Fruit fly (Drosophila melanogaster) whole organism, embryonic: ENCODE data around the gene Targ2.

Experiments
- C15 ChIP-seq: fragments of 200-800 bp; sonication (Bioruptor generic); IDR thresholded peaks from 3 replicates; pipeline ENCODE4 v1.3.6; 2022; ENCODE audit warnings: missing biosample characterization, missing genetic modification characterization
- CG11504 ChIP-seq: fragments of 200-800 bp; sonication (Bioruptor generic); optimal IDR thresholded peaks from 3 replicates; lab custom pipeline; 2019; ENCODE audit warnings: missing biosample characterization, mild to moderate bottlenecking, missing genetic modification characterization, moderate library complexity
- CG12236 ChIP-seq: fragments of 200-800 bp; sonication (Bioruptor generic); optimal IDR thresholded peaks from 2 replicates; lab custom pipeline; 2016; ENCODE audit warnings: missing biosample characterization, missing genetic modification characterization
- CG15514 ChIP-seq: fragments of 200-800 bp; sonication (Bioruptor generic); optimal IDR thresholded peaks from 3 replicates; lab custom pipeline; 2017; ENCODE audit warnings: missing biosample characterization, missing genetic modification characterization, mild to moderate bottlenecking, moderate library complexity, missing genetic modification reagents
- CG17829 ChIP-seq: fragments of 200-800 bp; optimal IDR thresholded peaks from 2 replicates; lab custom pipeline; 2019; ENCODE audit warnings: missing biosample characterization, mild to moderate bottlenecking, missing genetic modification characterization, moderate library complexity
- CG2202 ChIP-seq: fragments of 200-800 bp; sonication (Bioruptor generic); optimal IDR thresholded peaks from 2 replicates; lab custom pipeline; 2018; ENCODE audit warnings: missing biosample characterization, mild to moderate bottlenecking, missing genetic modification characterization
- CG2889 ChIP-seq: fragments of 200-800 bp; sonication (Bioruptor generic); IDR thresholded peaks from 3 replicates; pipeline ENCODE4 v1.3.6; 2022; ENCODE audit warnings: missing biosample characterization, missing genetic modification characterization
- CG3407 ChIP-seq: fragments of 200-800 bp; sonication (Bioruptor generic); optimal IDR thresholded peaks from 2 replicates; lab custom pipeline; 2018; ENCODE audit warnings: missing biosample characterization, mild to moderate bottlenecking, missing genetic modification characterization
- CG34376 ChIP-seq: fragments of 200-800 bp; sonication (Bioruptor generic); optimal IDR thresholded peaks from 2 replicates; lab custom pipeline; 2018; ENCODE audit warnings: missing biosample characterization, mild to moderate bottlenecking, missing genetic modification characterization
- CG3838 ChIP-seq: fragments of 200-800 bp; sonication (Bioruptor generic); optimal IDR thresholded peaks from 3 replicates; lab custom pipeline; 2016; ENCODE audit warnings: missing biosample characterization, missing genetic modification characterization
- CG4404 ChIP-seq: fragments of 200-800 bp; sonication (Bioruptor generic); IDR thresholded peaks from 2 replicates; pipeline ENCODE4 v1.3.6; 2022; ENCODE audit warnings: missing biosample characterization, missing genetic modification characterization
- CG5180 ChIP-seq: fragments of 200-800 bp; sonication (Bioruptor generic); optimal IDR thresholded peaks from 3 replicates; lab custom pipeline; 2017; ENCODE audit warnings: missing biosample characterization, missing genetic modification characterization, mild to moderate bottlenecking, moderate library complexity, missing genetic modification reagents
- CG7963 ChIP-seq: fragments of 200-800 bp; sonication (Bioruptor generic); IDR thresholded peaks from 3 replicates; pipeline ENCODE4 v1.3.6; 2022; ENCODE audit warnings: missing biosample characterization, missing genetic modification characterization; ENCODE audit not compliant: partially characterized antibody
- CG9817 ChIP-seq: fragments of 200-800 bp; sonication (Bioruptor generic); optimal IDR thresholded peaks from 2 replicates; lab custom pipeline; 2018; ENCODE audit warnings: missing biosample characterization, mild to moderate bottlenecking, missing genetic modification characterization, moderate library complexity
- Chrac-16 ChIP-seq: fragments of 200-800 bp; sonication (Bioruptor generic); optimal IDR thresholded peaks from 3 replicates; lab custom pipeline; 2016; ENCODE audit warnings: missing biosample characterization, missing genetic modification characterization
- Dek ChIP-seq: fragments of 200-800 bp; sonication (Bioruptor generic); optimal IDR thresholded peaks from 3 replicates; lab custom pipeline; 2019; ENCODE audit warnings: missing biosample characterization, mild to moderate bottlenecking, missing genetic modification characterization, moderate library complexity
- E2f2 ChIP-seq: fragments of 200-800 bp; sonication (Bioruptor generic); IDR thresholded peaks from 2 replicates; pipeline ENCODE4 v1.3.6; 2022; ENCODE audit warnings: missing biosample characterization, missing genetic modification characterization
- ERR ChIP-seq: fragments of 200-800 bp; sonication (Bioruptor generic); optimal IDR thresholded peaks from 2 replicates; lab custom pipeline; 2016; ENCODE audit warnings: missing biosample characterization, missing genetic modification characterization
- Hey ChIP-seq: fragments of 200-800 bp; sonication (Bioruptor generic); optimal IDR thresholded peaks from 3 replicates; lab custom pipeline; 2018; ENCODE audit warnings: missing biosample characterization, mild to moderate bottlenecking, missing genetic modification characterization
- HmgZ ChIP-seq: fragments of 200-800 bp; sonication (Bioruptor generic); optimal IDR thresholded peaks from 2 replicates; lab custom pipeline; 2018; ENCODE audit warnings: missing biosample characterization, mild to moderate bottlenecking, missing genetic modification characterization
- Hr3 ChIP-seq: fragments of 200-800 bp; sonication (Bioruptor generic); optimal IDR thresholded peaks from 3 replicates; lab custom pipeline; 2016; ENCODE audit warnings: missing biosample characterization, missing genetic modification characterization
- Jarid2 ChIP-seq: fragments of 200-800 bp; sonication (Bioruptor generic); optimal IDR thresholded peaks from 3 replicates; lab custom pipeline; 2017; ENCODE audit warnings: mild to moderate bottlenecking, missing biosample characterization, missing genetic modification reagents, missing genetic modification characterization
- MESR4 ChIP-seq: fragments of 200-800 bp; sonication (Bioruptor generic); optimal IDR thresholded peaks from 2 replicates; lab custom pipeline; 2018; ENCODE audit warnings: missing biosample characterization, mild to moderate bottlenecking, missing genetic modification characterization, moderate library complexity
- Mrtf ChIP-seq: fragments of 200-800 bp; sonication (Bioruptor generic); IDR thresholded peaks from 3 replicates; pipeline ENCODE4 v1.3.6; 2022; ENCODE audit warnings: missing biosample characterization, missing genetic modification characterization
- NC2α ChIP-seq: fragments of 200-800 bp; sonication (Bioruptor generic); optimal IDR thresholded peaks from 2 replicates; lab custom pipeline; 2016; ENCODE audit warnings: missing biosample characterization, missing genetic modification characterization
- Sry-β ChIP-seq: fragments of 200-800 bp; sonication (Bioruptor generic); optimal IDR thresholded peaks from 2 replicates; lab custom pipeline; 2018; ENCODE audit warnings: missing biosample characterization, mild to moderate bottlenecking, missing genetic modification characterization, moderate library complexity
- Trl ChIP-seq, 3 experiments: fragments of >200 bp in 2 of 3; fragments of 200-800 bp in 1 of 3; sonication (Bioruptor generic) in 1 of 3; optimal IDR thresholded peaks; 2 replicates in 1 of 3; 3 replicates in 2 of 3; lab custom pipeline; 2016 to 2017; ENCODE audit warnings: missing biosample characterization in 1 of 3, missing genetic modification characterization in 1 of 3
- Usf ChIP-seq: fragments of 200-800 bp; sonication (Bioruptor generic); optimal IDR thresholded peaks from 2 replicates; lab custom pipeline; 2017; ENCODE audit warnings: missing genotype, missing biosample characterization, missing genetic modification characterization
- bigmax ChIP-seq: fragments of 200-800 bp; sonication (Bioruptor generic); optimal IDR thresholded peaks from 2 replicates; lab custom pipeline; 2018; ENCODE audit warnings: missing biosample characterization, mild to moderate bottlenecking, missing genetic modification characterization
- bsh ChIP-seq, 2 experiments: fragments of 200-800 bp; sonication (Bioruptor generic); optimal IDR thresholded peaks; 2 replicates each; lab custom pipeline; 2017 to 2018; ENCODE audit warnings: mild to moderate bottlenecking in 2 of 2, missing biosample characterization in 2 of 2, missing genetic modification characterization in 2 of 2, moderate library complexity in 1 of 2
- chinmo ChIP-seq: fragments of 200-800 bp; sonication (Bioruptor generic); IDR thresholded peaks from 4 replicates; pipeline ENCODE4 v1.3.6; 2022; ENCODE audit warnings: missing biosample characterization, missing genetic modification characterization; ENCODE audit not compliant: partially characterized antibody
- danr ChIP-seq: fragments of 200-800 bp; sonication (Bioruptor generic); IDR thresholded peaks from 2 replicates; pipeline ENCODE4 v1.3.6; 2022; ENCODE audit warnings: missing biosample characterization, missing genetic modification characterization
- fd3F ChIP-seq: fragments of 200-800 bp; sonication (Bioruptor generic); optimal IDR thresholded peaks from 2 replicates; lab custom pipeline; 2018; ENCODE audit warnings: missing biosample characterization, mild to moderate bottlenecking, missing genetic modification characterization, moderate library complexity
- fd64A ChIP-seq: fragments of 200-800 bp; sonication (Bioruptor generic); optimal IDR thresholded peaks from 3 replicates; lab custom pipeline; 2018; ENCODE audit warnings: missing biosample characterization, mild to moderate bottlenecking, missing genetic modification characterization
- gce ChIP-seq: fragments of 200-800 bp; sonication (Bioruptor generic); IDR thresholded peaks from 3 replicates; pipeline ENCODE4 v1.3.6; 2022; ENCODE audit warnings: missing biosample characterization, missing genetic modification characterization
- grn ChIP-seq: fragments of 200-800 bp; sonication (Bioruptor generic); optimal IDR thresholded peaks from 3 replicates; lab custom pipeline; 2017; ENCODE audit warnings: missing biosample characterization, missing genetic modification characterization
- lbe ChIP-seq: fragments of 200-800 bp; sonication (Bioruptor generic); optimal IDR thresholded peaks from 2 replicates; lab custom pipeline; 2016; ENCODE audit warnings: missing biosample characterization, mild to moderate bottlenecking, missing genetic modification characterization
- lov ChIP-seq, 2 experiments: fragments of 200-800 bp in 1 of 2; fragments of >200 bp in 1 of 2; sonication (Bioruptor generic) in 1 of 2; IDR thresholded peaks in 1 of 2; optimal IDR thresholded peaks in 1 of 2; 2 replicates in 1 of 2; 3 replicates in 1 of 2; pipeline versions ENCODE4 v1.3.6 to Lab custom; 2017 to 2022; ENCODE audit warnings: missing biosample characterization in 1 of 2, missing genetic modification characterization in 1 of 2
- nmo ChIP-seq: fragments of 200-800 bp; sonication (Bioruptor generic); optimal IDR thresholded peaks from 2 replicates; lab custom pipeline; 2018; ENCODE audit warnings: missing biosample characterization, mild to moderate bottlenecking, missing genetic modification characterization, moderate library complexity
- pan ChIP-seq, 4 experiments: fragments of >200 bp in 3 of 4; fragments of 200-800 bp in 1 of 4; sonication (Bioruptor generic) in 1 of 4; optimal IDR thresholded peaks in 3 of 4; IDR thresholded peaks in 1 of 4; 2 replicates each; pipeline versions ENCODE4 v1.3.6 to Lab custom; 2017 to 2022; ENCODE audit warnings: missing biosample characterization in 2 of 4, missing genetic modification characterization in 2 of 4, mixed read lengths in 1 of 4
- pita ChIP-seq: fragments of 200-800 bp; sonication (Bioruptor generic); optimal IDR thresholded peaks from 2 replicates; lab custom pipeline; 2017; ENCODE audit warnings: missing biosample characterization, mild to moderate bottlenecking, missing genetic modification characterization
- pnt ChIP-seq: fragments of 200-800 bp; sonication (Bioruptor generic); optimal IDR thresholded peaks from 3 replicates; lab custom pipeline; 2016; ENCODE audit warnings: missing biosample characterization, missing genetic modification characterization
- pros ChIP-seq: fragments of 200-800 bp; sonication (Bioruptor generic); optimal IDR thresholded peaks from 3 replicates; lab custom pipeline; 2019; ENCODE audit warnings: missing biosample characterization, mild to moderate bottlenecking, missing genetic modification characterization, moderate library complexity
- scrt ChIP-seq: fragments of 200-800 bp; sonication (Bioruptor generic); optimal IDR thresholded peaks from 2 replicates; lab custom pipeline; 2018; ENCODE audit warnings: missing biosample characterization, mild to moderate bottlenecking, missing genetic modification characterization, moderate library complexity
- sd ChIP-seq: fragments of 200-800 bp; sonication (Bioruptor generic); optimal IDR thresholded peaks from 3 replicates; lab custom pipeline; 2018; ENCODE audit warnings: missing biosample characterization, mild to moderate bottlenecking, missing genetic modification characterization, moderate library complexity
- shn ChIP-seq: fragments of 200-800 bp; sonication (Bioruptor generic); optimal IDR thresholded peaks from 3 replicates; lab custom pipeline; 2016; ENCODE audit warnings: missing biosample characterization, missing genetic modification characterization
- sisA ChIP-seq: fragments of 200-800 bp; sonication (Bioruptor generic); IDR thresholded peaks from 2 replicates; pipeline ENCODE4 v1.3.6; 2022; ENCODE audit warnings: missing biosample characterization, missing genetic modification characterization
- unc-4 ChIP-seq: fragments of 200-800 bp; sonication (Bioruptor generic); IDR thresholded peaks from 2 replicates; pipeline ENCODE4 v1.3.6; 2022; ENCODE audit warnings: missing biosample characterization, missing genetic modification characterization; ENCODE audit not compliant: partially characterized antibody
- unpg ChIP-seq: fragments of 200-800 bp; sonication (Bioruptor generic); optimal IDR thresholded peaks from 3 replicates; lab custom pipeline; 2018; ENCODE audit warnings: missing biosample characterization, mild to moderate bottlenecking, missing genetic modification characterization, moderate library complexity

The Targ2 gene

DNA sequence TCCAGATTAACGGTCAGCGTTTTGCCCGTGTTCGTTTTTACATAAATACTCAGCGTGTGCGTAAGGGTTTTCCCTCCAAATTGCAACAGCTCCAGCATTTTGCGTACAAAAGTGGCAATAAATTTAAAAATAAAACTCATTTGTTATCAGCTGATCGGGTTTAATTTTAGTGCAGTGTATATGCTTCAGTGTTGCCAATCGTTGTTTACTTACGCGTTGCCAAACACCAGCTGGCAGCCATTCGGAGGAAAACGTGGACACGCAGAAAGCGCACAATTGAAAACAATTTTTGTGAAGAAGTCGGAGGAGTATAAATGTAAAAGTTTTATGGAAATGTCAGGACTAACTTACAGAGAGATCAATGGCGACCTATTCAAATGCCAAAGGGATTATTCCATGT is 6.5 kb downstream of the Targ2 start, which contains the start of the genes Targ3 and park (continued):
- TF ChIP-seq Chrac-16 (GFP tag; lab: Kevin White, UChicago), result no peak
- TF ChIP-seq CG4404 (GFP tag; lab: Robert Waterston, UW), result no peak
- TF ChIP-seq unc-4 (GFP tag; lab: Robert Waterston, UW), result 0 out of 2 replicates have a peak, but pooled peaks have one; percentile 29
- no peak for TF ChIP-seq CG9817 (tag; lab: Kevin White, UChicago)
- TF ChIP-seq pita (GFP tag; lab: Kevin White, UChicago), result no peak
- TF ChIP-seq pros (GFP tag; lab: Kevin White, UChicago), result no peak
- no peak for TF ChIP-seq Trl (optimal IDR thresholded peaks at IDR 0.05; lab: Kevin White, UChicago)
- TF ChIP-seq Trl (GFP tag; optimal IDR thresholded peaks at IDR 0.05; lab: Kevin White, UChicago), result no peak
- TF ChIP-seq CG3838, result no peak
- no peak for TF ChIP-seq chinmo (GFP tag; lab: Robert Waterston, UW)
- peak; percentile 49 for TF ChIP-seq MESR4 (GFP tag; lab: Kevin White, UChicago)
- TF ChIP-seq gce (GFP tag; lab: Robert Waterston, UW), result no peak
- peak; percentile 7 for TF ChIP-seq nmo (GFP tag; lab: Kevin White, UChicago)
- TF ChIP-seq bsh (GFP tag; optimal IDR thresholded peaks at IDR 0.05; lab: Kevin White, UChicago), result no peak
- TF ChIP-seq ERR (GFP tag; lab: Kevin White, UChicago), result no peak
- TF ChIP-seq shn (GFP tag; lab: Kevin White, UChicago), result peak; percentile 39
- no peak for TF ChIP-seq lbe
- TF ChIP-seq scrt (GFP tag; lab: Kevin White, UChicago), result no peak
- no peak for TF ChIP-seq sisA (GFP tag; lab: Robert Waterston, UW)
- TF ChIP-seq Hey (tag; lab: Kevin White, UChicago), result no peak
- peak; percentile 41 for TF ChIP-seq CG15514 (GFP tag; lab: Kevin White, UChicago)
- no peak for TF ChIP-seq NC2α (GFP tag; lab: Kevin White, UChicago)
- no peak for TF ChIP-seq Dek (tag; lab: Kevin White, UChicago)
- no peak for TF ChIP-seq Sry-β (GFP tag; lab: Kevin White, UChicago)
- peak; percentile 48 for TF ChIP-seq HmgZ
- TF ChIP-seq grn (GFP tag; lab: Kevin White, UChicago), result peak; percentile 31
- no peak for TF ChIP-seq CG2889 (GFP tag; lab: Robert Waterston, UW)
- TF ChIP-seq Mrtf, result no peak
- no peak for TF ChIP-seq Usf (GFP tag; lab: Kevin White, UChicago)
- no peak for TF ChIP-seq pan (optimal IDR thresholded peaks at IDR 0.05; lab: Kevin White, UChicago)
- peak in 1 of 2 experiments; percentile 22 for TF ChIP-seq pan (GFP tag; optimal IDR thresholded peaks at IDR 0.05 in 1 of 2, IDR thresholded peaks at IDR 0.05 in 1 of 2)
- no peak for TF ChIP-seq fd3F (GFP tag; lab: Kevin White, UChicago)
- peak; percentile 9 for TF ChIP-seq unpg (GFP tag; lab: Kevin White, UChicago)
- no peak for TF ChIP-seq CG2202 (tag; lab: Kevin White, UChicago)
- peak; percentile 4 for TF ChIP-seq CG17829 (tag; lab: Kevin White, UChicago)
- no peak for TF ChIP-seq sd (tag; lab: Kevin White, UChicago)
- peak; percentile 1 for TF ChIP-seq Hr3 (GFP tag; lab: Kevin White, UChicago)
- TF ChIP-seq bigmax, result no peak
- no peak for TF ChIP-seq CG5180 (GFP tag; lab: Kevin White, UChicago)
- no peak for TF ChIP-seq danr (GFP tag; lab: Robert Waterston, UW)
- TF ChIP-seq pnt (GFP tag; lab: Kevin White, UChicago), result no peak
- TF ChIP-seq C15 (GFP tag; lab: Robert Waterston, UW), result no peak
- no peak for TF ChIP-seq Jarid2 (GFP tag; lab: Kevin White, UChicago)
- peak; percentile 90 for TF ChIP-seq E2f2 (GFP tag; lab: Robert Waterston, UW)
- TF ChIP-seq CG7963, result no peak
- TF ChIP-seq CG12236 (GFP tag; lab: Kevin White, UChicago), result no peak
- TF ChIP-seq fd64A (GFP tag; lab: Kevin White, UChicago), result peak; percentile 25
- peak; percentile 17 for TF ChIP-seq CG11504 (tag; lab: Kevin White, UChicago)
- TF ChIP-seq CG34376 (GFP tag; lab: Kevin White, UChicago), result no peak
- TF ChIP-seq CG3407 (GFP tag; lab: Kevin White, UChicago), result no peak
- TF ChIP-seq lov (optimal IDR thresholded peaks at IDR 0.05; lab: Kevin White, UChicago), result no peak
- TF ChIP-seq lov (GFP tag; IDR thresholded peaks at IDR 0.05; lab: Robert Waterston, UW), result no peak
